Fruit fly (Drosophila melanogaster) whole organism, embryonic: ENCODE results near the gene CG13622.

Source experiments
- B-H2 ChIP-seq: fragments of 200-800 bp; sonication (Bioruptor generic); optimal IDR thresholded peaks from 2 replicates; lab custom pipeline; 2018; ENCODE audit warnings: missing biosample characterization, mild to moderate bottlenecking, missing genetic modification characterization
- Blimp-1 ChIP-seq: fragments of 200-800 bp; sonication (Bioruptor generic); optimal IDR thresholded peaks from 3 replicates; lab custom pipeline; 2018; ENCODE audit warnings: missing biosample characterization, missing genetic modification characterization, mild to moderate bottlenecking, moderate library complexity, missing genetic modification reagents
- CG15269 ChIP-seq: fragments of 200-800 bp; sonication (Bioruptor generic); optimal IDR thresholded peaks from 2 replicates; lab custom pipeline; 2018; ENCODE audit warnings: missing biosample characterization, mild to moderate bottlenecking, missing genetic modification characterization, moderate library complexity
- CG17612 ChIP-seq: fragments of 200-800 bp; sonication (Bioruptor generic); IDR thresholded peaks from 2 replicates; pipeline ENCODE4 v1.3.6; 2022; ENCODE audit warnings: missing biosample characterization, missing genetic modification characterization
- CG3281 ChIP-seq: fragments of 200-800 bp; sonication (Bioruptor generic); optimal IDR thresholded peaks from 3 replicates; lab custom pipeline; 2017; ENCODE audit warnings: missing biosample characterization, mild to moderate bottlenecking, missing genetic modification characterization
- CG3407 ChIP-seq: fragments of 200-800 bp; sonication (Bioruptor generic); optimal IDR thresholded peaks from 2 replicates; lab custom pipeline; 2018; ENCODE audit warnings: missing biosample characterization, mild to moderate bottlenecking, missing genetic modification characterization
- CG7745 ChIP-seq: fragments of 200-800 bp; sonication (Bioruptor generic); optimal IDR thresholded peaks from 2 replicates; lab custom pipeline; 2018; ENCODE audit warnings: missing biosample characterization, mild to moderate bottlenecking, missing genetic modification characterization, moderate library complexity
- CG8281 ChIP-seq: fragments of 200-800 bp; sonication (Bioruptor generic); optimal IDR thresholded peaks from 2 replicates; lab custom pipeline; 2018; ENCODE audit warnings: missing biosample characterization, mild to moderate bottlenecking, missing genetic modification characterization, moderate library complexity
- CrebB ChIP-seq: fragments of 200-800 bp; sonication (Bioruptor generic); optimal IDR thresholded peaks from 3 replicates; lab custom pipeline; 2018; ENCODE audit warnings: missing biosample characterization, mild to moderate bottlenecking, missing genetic modification characterization
- Dip3 ChIP-seq: fragments of 200-800 bp; sonication (Bioruptor generic); optimal IDR thresholded peaks from 3 replicates; lab custom pipeline; 2016; ENCODE audit warnings: missing biosample characterization, missing genetic modification characterization
- Dll ChIP-seq: fragments of 200-800 bp; sonication (Bioruptor generic); IDR thresholded peaks from 4 replicates; pipeline ENCODE4 v1.3.6; 2022; ENCODE audit warnings: missing biosample characterization, missing genetic modification characterization; ENCODE audit not compliant: partially characterized antibody
- Dref ChIP-seq: fragments of 200-800 bp; sonication (Bioruptor generic); IDR thresholded peaks from 2 replicates; pipeline ENCODE4 v1.3.6; 2022; ENCODE audit warnings: missing biosample characterization, missing genetic modification characterization
- Eip74EF ChIP-seq, 2 experiments: fragments of 200-800 bp in 1 of 2; fragments of >200 bp in 1 of 2; sonication (Bioruptor generic) in 1 of 2; optimal IDR thresholded peaks; 2 replicates each; lab custom pipeline; 2017 to 2019; ENCODE audit warnings: missing biosample characterization in 2 of 2, missing genetic modification characterization in 2 of 2, mild to moderate bottlenecking in 1 of 2, moderate library complexity in 1 of 2
- Hand ChIP-seq: fragments of 200-800 bp; sonication (Bioruptor generic); optimal IDR thresholded peaks from 2 replicates; lab custom pipeline; 2017; ENCODE audit warnings: mild to moderate bottlenecking, missing biosample characterization, missing genetic modification reagents, missing genetic modification characterization
- Hmr ChIP-seq: fragments of 200-800 bp; sonication (Bioruptor generic); optimal IDR thresholded peaks from 3 replicates; lab custom pipeline; 2017; ENCODE audit warnings: mild to moderate bottlenecking, missing biosample characterization, missing genetic modification reagents, missing genetic modification characterization
- Hmx ChIP-seq: fragments of 200-800 bp; sonication (Bioruptor generic); optimal IDR thresholded peaks from 2 replicates; lab custom pipeline; 2016; ENCODE audit warnings: missing biosample characterization, missing genetic modification characterization
- MESR4 ChIP-seq: fragments of 200-800 bp; sonication (Bioruptor generic); optimal IDR thresholded peaks from 2 replicates; lab custom pipeline; 2018; ENCODE audit warnings: missing biosample characterization, mild to moderate bottlenecking, missing genetic modification characterization, moderate library complexity
- Med ChIP-seq: fragments of 200-800 bp; sonication (Bioruptor generic); peaks from one replicate; lab custom pipeline; 2016; ENCODE audit warnings: missing biosample characterization, missing genetic modification characterization, mild to moderate bottlenecking, inconsistent platforms, moderate library complexity
- Oaz ChIP-seq: fragments of 200-800 bp; sonication (Bioruptor generic); IDR thresholded peaks from 2 replicates; pipeline ENCODE4 v1.3.6; 2022; ENCODE audit warnings: missing biosample characterization, missing genetic modification characterization
- Trl ChIP-seq, 3 experiments: fragments of >200 bp in 2 of 3; fragments of 200-800 bp in 1 of 3; sonication (Bioruptor generic) in 1 of 3; optimal IDR thresholded peaks; 2 replicates in 1 of 3; 3 replicates in 2 of 3; lab custom pipeline; 2016 to 2017; ENCODE audit warnings: missing biosample characterization in 1 of 3, missing genetic modification characterization in 1 of 3
- Xbp1 ChIP-seq: fragments of 200-800 bp; sonication (Bioruptor generic); optimal IDR thresholded peaks from 3 replicates; lab custom pipeline; 2016; ENCODE audit warnings: missing biosample characterization, mild to moderate bottlenecking, missing genetic modification characterization
- corto ChIP-seq: fragments of 200-800 bp; sonication (Bioruptor generic); optimal IDR thresholded peaks from 2 replicates; lab custom pipeline; 2016; ENCODE audit warnings: missing biosample characterization, mild to moderate bottlenecking, missing genetic modification characterization, moderate library complexity
- crol ChIP-seq: fragments of 200-800 bp; sonication (Bioruptor generic); IDR thresholded peaks from 2 replicates; pipeline ENCODE4 v1.3.6; 2022; ENCODE audit warnings: missing biosample characterization, missing genetic modification characterization
- disco-r ChIP-seq: fragments of 200-800 bp; sonication (Bioruptor generic); optimal IDR thresholded peaks from 2 replicates; lab custom pipeline; 2016; ENCODE audit warnings: missing biosample characterization, missing genetic modification characterization
- esg ChIP-seq: fragments of 200-800 bp; sonication (Bioruptor generic); conservative IDR thresholded peaks from 2 replicates; pipeline ENCODE4 v1.3.6; 2022; ENCODE audit warnings: missing biosample characterization, missing genetic modification characterization
- gcm ChIP-seq: fragments of 200-800 bp; sonication (Bioruptor generic); optimal IDR thresholded peaks from 2 replicates; lab custom pipeline; 2019; ENCODE audit warnings: missing biosample characterization, mild to moderate bottlenecking, missing genetic modification characterization, moderate library complexity
- hbn ChIP-seq: fragments of 200-800 bp; sonication (Bioruptor generic); IDR thresholded peaks from 2 replicates; pipeline ENCODE4 v1.3.6; 2022; ENCODE audit warnings: missing biosample characterization, missing genetic modification characterization; ENCODE audit not compliant: partially characterized antibody
- maf-S ChIP-seq: fragments of 200-800 bp; sonication (Bioruptor generic); optimal IDR thresholded peaks from 2 replicates; lab custom pipeline; 2016; ENCODE audit warnings: missing biosample characterization, missing genetic modification characterization
- oc ChIP-seq: fragments of 200-800 bp; sonication (Bioruptor generic); optimal IDR thresholded peaks from 2 replicates; lab custom pipeline; 2018; ENCODE audit warnings: missing biosample characterization, mild to moderate bottlenecking, missing genetic modification characterization, moderate library complexity
- repo ChIP-seq: fragments of 200-800 bp; sonication (Bioruptor generic); optimal IDR thresholded peaks from 2 replicates; lab custom pipeline; 2016; ENCODE audit warnings: missing biosample characterization, missing genetic modification characterization
- ro ChIP-seq: fragments of 200-800 bp; sonication (Bioruptor generic); IDR thresholded peaks from 2 replicates; pipeline ENCODE4 v1.3.6; 2022; ENCODE audit warnings: missing biosample characterization, missing genetic modification characterization
- run ChIP-seq: fragments of 200-800 bp; sonication (Bioruptor generic); optimal IDR thresholded peaks from 3 replicates; lab custom pipeline; 2018; ENCODE audit warnings: missing biosample characterization, mild to moderate bottlenecking, missing genetic modification characterization
- sd ChIP-seq: fragments of 200-800 bp; sonication (Bioruptor generic); optimal IDR thresholded peaks from 3 replicates; lab custom pipeline; 2018; ENCODE audit warnings: missing biosample characterization, mild to moderate bottlenecking, missing genetic modification characterization, moderate library complexity
- stc ChIP-seq: fragments of 200-800 bp; sonication (Bioruptor generic); IDR thresholded peaks from 2 replicates; pipeline ENCODE4 v1.3.6; 2022; ENCODE audit warnings: missing biosample characterization, missing genetic modification characterization
- sug ChIP-seq: fragments of 200-800 bp; optimal IDR thresholded peaks from 2 replicates; lab custom pipeline; 2019; ENCODE audit warnings: missing biosample characterization, mild to moderate bottlenecking, missing genetic modification characterization, moderate library complexity
- vvl ChIP-seq: fragments of 200-800 bp; sonication (Bioruptor generic); IDR thresholded peaks from 2 replicates; pipeline ENCODE4 v1.3.6; 2022; ENCODE audit warnings: missing biosample characterization, missing genetic modification characterization
- zen2 ChIP-seq: fragments of 200-800 bp; sonication (Bioruptor generic); IDR thresholded peaks from 3 replicates; pipeline ENCODE4 v1.3.6; 2022; ENCODE audit warnings: missing biosample characterization, missing genetic modification characterization; ENCODE audit not compliant: partially characterized antibody

CG13622 gene

DNA sequence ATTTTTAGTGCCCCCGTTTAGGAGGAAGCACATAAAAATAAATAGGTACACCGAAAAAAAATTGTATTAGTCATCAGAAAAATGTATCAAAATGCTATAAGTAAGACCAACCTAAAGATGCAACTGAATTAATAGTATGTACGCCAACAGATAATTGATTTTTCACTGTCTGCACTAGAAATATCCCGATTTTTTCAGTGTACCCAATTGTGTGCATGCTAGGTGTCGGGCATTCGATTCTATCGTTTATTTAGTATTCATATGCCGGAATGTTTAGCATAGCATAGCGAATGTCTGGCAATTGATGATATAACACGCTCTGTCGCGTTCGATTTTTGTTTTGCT, 43.9 kb upstream of the CG13622 start (continued):
- TF ChIP-seq Hand: peak; percentile 47
- no peak for TF ChIP-seq zen2 (GFP tag; lab: Robert Waterston, UW)
- TF ChIP-seq Xbp1 (GFP tag; lab: Kevin White, UChicago): peak; percentile 91
- TF ChIP-seq oc (tag; lab: Kevin White, UChicago): peak; percentile 76
- TF ChIP-seq CG3407: peak; percentile 59
- peak; percentile 76 for TF ChIP-seq repo (GFP tag; lab: Kevin White, UChicago)
- TF ChIP-seq Dref (GFP tag; lab: Robert Waterston, UW): no peak
- peak; percentile 80 for TF ChIP-seq Oaz (GFP tag; lab: Robert Waterston, UW)
- TF ChIP-seq Hmx (GFP tag; lab: Kevin White, UChicago): peak; percentile 63
- peak; percentile 76 for TF ChIP-seq gcm (GFP tag; lab: Kevin White, UChicago)
- TF ChIP-seq Dll: no peak

DNA sequence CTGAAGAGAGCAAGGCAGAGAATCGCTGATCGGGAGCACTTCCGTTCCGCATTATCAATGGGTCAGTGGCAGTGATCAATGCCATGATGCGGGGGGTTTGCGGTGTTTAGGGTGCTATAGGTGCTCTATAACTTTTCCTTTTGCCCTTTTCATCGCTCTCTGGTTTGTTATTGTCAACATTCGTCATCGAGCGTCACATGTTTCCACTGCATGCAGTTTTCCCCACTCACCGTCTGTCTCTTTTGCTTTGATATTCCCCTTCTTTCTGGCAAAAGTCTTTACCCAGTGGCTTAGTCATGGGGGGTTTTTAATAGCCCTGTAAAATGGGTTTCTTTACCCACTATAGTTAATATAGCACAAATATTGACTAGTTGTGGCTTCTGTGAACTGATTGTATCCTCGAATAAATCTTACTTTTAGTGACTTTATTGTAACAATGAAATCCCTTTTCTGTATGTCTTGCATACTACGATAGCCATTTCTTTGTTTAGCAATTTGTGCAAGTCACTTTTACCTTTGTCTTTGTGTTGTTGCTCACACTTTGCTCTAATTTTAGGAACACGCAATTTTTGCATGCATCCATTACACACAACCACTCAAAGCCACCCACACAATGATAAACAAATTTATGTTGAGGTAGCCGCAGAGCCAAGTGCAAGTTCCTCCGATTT, 43.4 kb upstream of the CG13622 start:
- TF ChIP-seq Trl (optimal IDR thresholded peaks at IDR 0.05; lab: Kevin White, UChicago): peak in 1 of 2 experiments; percentile 20
- no peak for TF ChIP-seq Trl (GFP tag; optimal IDR thresholded peaks at IDR 0.05; lab: Kevin White, UChicago)
- peak; percentile 14; the same call in 1 of the 2 replicates for TF ChIP-seq vvl (GFP tag; lab: Robert Waterston, UW)
- no peak for TF ChIP-seq Dip3 (GFP tag; lab: Kevin White, UChicago)
- TF ChIP-seq stc (GFP tag; lab: Robert Waterston, UW): 0 out of 2 replicates have a peak, but pooled peaks have one; percentile 15
- TF ChIP-seq Med (GFP tag; lab: Kevin White, UChicago): peak; percentile 68
- no peak for TF ChIP-seq CrebB (tag; lab: Kevin White, UChicago)
- TF ChIP-seq CG3281 (GFP tag; lab: Kevin White, UChicago): no peak
- no peak for TF ChIP-seq run (tag; lab: Kevin White, UChicago)
- no peak for TF ChIP-seq CG17612 (GFP tag; lab: Robert Waterston, UW)
- TF ChIP-seq sug (tag; lab: Kevin White, UChicago): peak; percentile 11
- TF ChIP-seq disco-r (GFP tag; lab: Kevin White, UChicago): no peak
- TF ChIP-seq CG7745 (tag; lab: Kevin White, UChicago): no peak
- no peak for TF ChIP-seq sd (tag; lab: Kevin White, UChicago)
- TF ChIP-seq crol (GFP tag; lab: Robert Waterston, UW): peak; percentile 60
- TF ChIP-seq Hmr (GFP tag; lab: Kevin White, UChicago): no peak
- no peak for TF ChIP-seq hbn (GFP tag; lab: Robert Waterston, UW)
- peak; percentile 2 for TF ChIP-seq Blimp-1 (GFP tag; lab: Kevin White, UChicago)
- TF ChIP-seq esg (GFP tag; lab: Robert Waterston, UW): no peak
- TF ChIP-seq MESR4: no peak
- no peak for TF ChIP-seq corto (GFP tag; lab: Kevin White, UChicago)
- TF ChIP-seq Eip74EF (GFP tag; optimal IDR thresholded peaks at IDR 0.05; lab: Kevin White, UChicago): peak in 1 of 2 experiments; percentile 45
- no peak for TF ChIP-seq CG15269 (tag; lab: Kevin White, UChicago)
- no peak for TF ChIP-seq CG8281
- no peak for TF ChIP-seq B-H2 (GFP tag; lab: Kevin White, UChicago)
- no peak for TF ChIP-seq maf-S (GFP tag; lab: Kevin White, UChicago)
- no peak for TF ChIP-seq ro (GFP tag; lab: Robert Waterston, UW)
